Fruit fly (Drosophila melanogaster) Kc167 (cell line): ENCODE results near the gene deltaCOP.

Experiments used
- Myc ChIP-seq: fragments of >200 bp; optimal IDR thresholded peaks from 2 replicates; lab custom pipeline; 2017; ENCODE audit warnings: missing external identifiers
- Sin3A ChIP-seq: fragments of >200 bp; optimal IDR thresholded peaks from 2 replicates; lab custom pipeline; 2018; ENCODE audit warnings: missing external identifiers
- psq ChIP-seq: fragments of >200 bp; optimal IDR thresholded peaks from 2 replicates; lab custom pipeline; 2017; ENCODE audit warnings: missing external identifiers

DNA sequence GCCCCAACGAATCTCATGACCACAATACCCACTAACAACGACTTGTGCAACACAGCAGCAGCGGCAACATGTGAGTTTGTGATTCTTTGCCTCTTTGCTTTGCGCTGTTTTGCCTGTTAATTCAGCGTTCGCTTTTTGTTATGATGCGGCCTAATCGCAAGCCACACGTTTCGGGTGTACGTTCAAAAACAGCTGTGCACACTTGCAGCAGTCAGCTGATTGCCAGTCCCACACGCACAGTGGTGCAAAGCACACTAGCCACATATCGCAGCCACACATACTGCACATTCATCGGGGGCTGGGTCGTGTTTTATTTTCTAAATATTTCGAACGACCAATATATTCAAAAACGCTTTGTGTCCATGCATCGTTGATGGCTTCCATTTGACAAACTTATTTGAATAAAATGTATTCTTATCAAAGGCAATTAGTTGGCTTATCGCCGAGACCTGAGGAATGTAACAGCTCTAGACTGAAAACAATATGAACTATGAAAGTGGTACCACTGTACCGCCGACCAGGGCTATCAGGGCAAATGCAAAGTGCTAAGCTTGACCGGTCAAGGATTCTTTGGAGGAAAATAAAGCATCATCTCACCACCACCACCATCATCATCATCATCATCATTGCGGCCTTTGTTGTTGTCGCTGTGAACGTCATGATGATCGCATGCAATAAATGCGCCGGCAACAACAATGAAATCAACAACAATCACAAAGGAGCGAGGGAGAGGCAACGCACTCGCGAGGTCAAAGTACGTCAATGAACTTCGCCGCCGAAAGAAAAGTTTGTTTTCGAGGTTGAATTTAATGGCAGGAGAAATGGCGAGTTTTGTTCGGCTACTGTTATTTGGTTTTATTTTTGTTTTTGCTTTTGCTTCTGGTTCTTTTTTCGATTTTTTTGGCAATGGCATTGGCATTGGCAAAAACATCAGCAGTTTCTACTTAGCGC is 35.4 kb downstream of the deltaCOP start:
- TF ChIP-seq Sin3A (lab: Kevin White, UChicago) = no peak
- no peak for TF ChIP-seq psq (lab: Kevin White, UChicago)
- TF ChIP-seq Myc = no peak
